Worm (Caenorhabditis elegans) whole organism, L2 larva: Measurements from ENCODE around the gene F58F6.5.

Source experiments
- ama-1 ChIP-seq: fragments of 150-350 bp; optimal IDR thresholded peaks from 2 replicates; lab custom pipeline; 2018; ENCODE audit warnings: inconsistent platforms
- blmp-1 ChIP-seq: sonication (generic microtip); optimal IDR thresholded peaks from 2 replicates; lab custom pipeline; 2017; ENCODE audit warnings: missing genetic modification characterization, mild to moderate bottlenecking, missing compliant biosample characterization, antibody characterized with exemption, moderate library complexity; ENCODE audit not compliant: insufficient read depth
- elt-3 ChIP-seq: sonication (generic microtip); optimal IDR thresholded peaks from 2 replicates; lab custom pipeline; 2017; ENCODE audit warnings: missing biosample characterization, missing genetic modification characterization
- lin-39 ChIP-seq: fragments of 150-350 bp; optimal IDR thresholded peaks from 2 replicates; lab custom pipeline; 2014; ENCODE audit warnings: missing biosample characterization, missing genetic modification reagents, missing genetic modification characterization
- nhr-77 ChIP-seq: fragments of 150-350 bp; optimal IDR thresholded peaks from 2 replicates; lab custom pipeline; 2014; ENCODE audit warnings: missing biosample characterization, missing genetic modification characterization
- peb-1 ChIP-seq: fragments of 150-350 bp; optimal IDR thresholded peaks from 2 replicates; lab custom pipeline; 2014; ENCODE audit warnings: missing biosample characterization, missing genetic modification characterization
- unc-62 ChIP-seq: fragments of 150-350 bp; optimal IDR thresholded peaks from 2 replicates; lab custom pipeline; 2014; ENCODE audit warnings: missing biosample characterization, missing genetic modification reagents, missing genetic modification characterization
- zag-1 ChIP-seq: fragments of 150-350 bp; optimal IDR thresholded peaks from 2 replicates; lab custom pipeline; 2014; ENCODE audit warnings: missing biosample characterization, missing genetic modification characterization
- ztf-11 ChIP-seq: sonication (generic microtip); optimal IDR thresholded peaks from 2 replicates; lab custom pipeline; 2017; ENCODE audit warnings: missing biosample characterization, missing genetic modification characterization

DNA sequence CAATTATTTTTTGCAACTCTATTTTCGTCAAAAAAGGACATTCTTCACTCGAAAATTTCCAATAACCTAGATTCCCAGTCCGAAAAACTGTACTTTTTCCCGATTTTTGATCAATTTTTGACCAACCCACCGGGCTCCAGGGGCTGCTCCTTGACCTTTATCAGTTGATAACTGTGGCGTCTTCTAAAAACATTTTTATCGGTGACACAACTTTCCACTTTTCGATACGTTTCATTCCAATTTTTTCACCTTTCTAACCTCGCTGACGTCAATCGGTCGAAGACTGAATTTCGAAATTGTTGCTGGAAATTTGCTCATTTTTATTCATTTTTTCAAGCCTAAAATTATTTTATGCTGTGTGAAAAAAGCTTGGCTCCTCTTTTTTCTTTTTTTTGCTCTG, 46.1 kb downstream of the F58F6.5 start:
- no peak for TF ChIP-seq peb-1 (tag; lab: Kevin White, UChicago)
- no peak for TF ChIP-seq zag-1 (tag; lab: Kevin White, UChicago)
- no peak for TF ChIP-seq lin-39 (tag; lab: Kevin White, UChicago)
- no peak for TF ChIP-seq elt-3 (tag; lab: Kevin White, UChicago)
- TF ChIP-seq ztf-11: no peak
- no peak for TF ChIP-seq unc-62 (GFP tag; lab: Kevin White, UChicago)
- TF ChIP-seq nhr-77 (tag; lab: Kevin White, UChicago): no peak
- TF ChIP-seq blmp-1 (tag; lab: Kevin White, UChicago): no peak
- no peak for TF ChIP-seq ama-1 (lab: Kevin White, UChicago)
